Worm (Caenorhabditis elegans): ENCODE measurements around the gene F52E1.5.
"Not testable (repeated sequence)": the region's sequence is repeated elsewhere in the genome, so short reads cannot be mapped to it uniquely, and the experiment has no call there.

DNA sequence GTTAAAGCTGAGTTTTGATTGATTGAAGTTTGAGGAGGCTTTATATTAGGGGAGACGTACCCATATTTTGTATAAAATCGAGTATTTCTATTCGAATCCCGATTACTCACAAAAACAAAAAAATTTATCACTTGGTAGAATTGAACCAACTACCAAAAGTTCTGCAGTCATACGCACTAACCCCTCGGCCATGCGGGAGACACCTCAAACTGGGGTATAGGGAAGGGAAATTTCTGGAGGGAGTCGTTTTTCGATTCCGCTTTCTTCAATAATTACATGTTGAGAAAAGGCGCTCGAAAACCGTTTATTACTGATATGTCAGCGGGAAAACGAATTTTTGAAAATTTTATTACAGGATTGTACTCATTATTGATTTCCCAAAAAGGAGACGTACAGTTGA is 52.0 kb downstream of the F52E1.5 start:
- TF ChIP-seq ama-1 (optimal IDR thresholded peaks at IDR 0.05); nhr-48 (tag; optimal IDR thresholded peaks at IDR 0.05); R02D3.7 (tag; optimal IDR thresholded peaks at IDR 0.05); unc-62 (GFP tag; optimal IDR thresholded peaks at IDR 0.05 in 1 of 2); unc-62 (tag; optimal IDR thresholded peaks at IDR 0.05); aly-2 (tag; optimal IDR thresholded peaks at IDR 0.05); nhr-76 (tag; optimal IDR thresholded peaks at IDR 0.05); pha-4 (tag; optimal IDR thresholded peaks at IDR 0.05); nhr-77 (tag; optimal IDR thresholded peaks at IDR 0.05); hif-1 (tag; optimal IDR thresholded peaks at IDR 0.05): not testable (repeated sequence)
- TF ChIP-seq lim-7 (GFP tag; IDR thresholded peaks at IDR 0.05) (peak; percentile 77), T26A8.4 (GFP tag; IDR thresholded peaks at IDR 0.05) (peak; percentile 45; the same call in 1 of the 2 replicates), ZK337.2 (GFP tag; IDR thresholded peaks at IDR 0.05) (0 out of 2 replicates have a peak, but pooled peaks have one; percentile 33), arid-1 (GFP tag; conservative IDR thresholded peaks at IDR 0.05) (peak; percentile 78), pha-4 (GFP tag; IDR thresholded peaks at IDR 0.05) (peak; percentile 33; the same call in 1 of the 2 replicates), Y48G9A.11 (GFP tag; IDR thresholded peaks at IDR 0.05) (0 out of 2 replicates have a peak, but pooled peaks have one; percentile 28)
